Fruit fly (Drosophila melanogaster) whole organism, embryonic: ENCODE data around the gene CG14830.

ENCODE experiments used
- Atf3 ChIP-seq: fragments of 200-800 bp; sonication (Bioruptor generic); optimal IDR thresholded peaks from 3 replicates; lab custom pipeline; 2016; ENCODE audit warnings: missing biosample characterization, missing genetic modification characterization
- Atf6 ChIP-seq: fragments of 200-800 bp; sonication (Bioruptor generic); IDR thresholded peaks from 2 replicates; pipeline ENCODE4 v1.3.6; 2022; ENCODE audit warnings: missing biosample characterization, missing genetic modification characterization
- B-H2 ChIP-seq: fragments of 200-800 bp; sonication (Bioruptor generic); optimal IDR thresholded peaks from 2 replicates; lab custom pipeline; 2018; ENCODE audit warnings: missing biosample characterization, mild to moderate bottlenecking, missing genetic modification characterization
- Bteb2 ChIP-seq: fragments of 200-800 bp; sonication (Bioruptor generic); optimal IDR thresholded peaks from 2 replicates; lab custom pipeline; 2016; ENCODE audit warnings: missing biosample characterization, missing genetic modification characterization
- CG10366 ChIP-seq: fragments of 200-800 bp; sonication (Bioruptor generic); IDR thresholded peaks from 2 replicates; pipeline ENCODE4 v1.3.6; 2022; ENCODE audit warnings: missing biosample characterization, missing genetic modification characterization
- CG11504 ChIP-seq: fragments of 200-800 bp; sonication (Bioruptor generic); optimal IDR thresholded peaks from 3 replicates; lab custom pipeline; 2019; ENCODE audit warnings: missing biosample characterization, mild to moderate bottlenecking, missing genetic modification characterization, moderate library complexity
- CG15696 ChIP-seq: fragments of 200-800 bp; sonication (Bioruptor generic); optimal IDR thresholded peaks from 2 replicates; lab custom pipeline; 2019; ENCODE audit warnings: missing biosample characterization, mild to moderate bottlenecking, missing genetic modification characterization, moderate library complexity
- CG1603 ChIP-seq: fragments of 200-800 bp; sonication (Bioruptor generic); optimal IDR thresholded peaks from 2 replicates; lab custom pipeline; 2019; ENCODE audit warnings: missing biosample characterization, mild to moderate bottlenecking, missing genetic modification characterization, moderate library complexity
- CG17385 ChIP-seq: fragments of 200-800 bp; sonication (Bioruptor generic); optimal IDR thresholded peaks from 3 replicates; lab custom pipeline; 2018; ENCODE audit warnings: missing biosample characterization, mild to moderate bottlenecking, missing genetic modification characterization
- CG17612 ChIP-seq: fragments of 200-800 bp; sonication (Bioruptor generic); IDR thresholded peaks from 2 replicates; pipeline ENCODE4 v1.3.6; 2022; ENCODE audit warnings: missing biosample characterization, missing genetic modification characterization
- CG18619 ChIP-seq: fragments of 200-800 bp; sonication (Bioruptor generic); optimal IDR thresholded peaks from 3 replicates; lab custom pipeline; 2017; ENCODE audit warnings: missing biosample characterization, mild to moderate bottlenecking, missing genetic modification characterization
- CG2202 ChIP-seq: fragments of 200-800 bp; sonication (Bioruptor generic); optimal IDR thresholded peaks from 2 replicates; lab custom pipeline; 2018; ENCODE audit warnings: missing biosample characterization, mild to moderate bottlenecking, missing genetic modification characterization
- CG32772 ChIP-seq: fragments of 200-800 bp; sonication (Bioruptor generic); IDR thresholded peaks from 2 replicates; pipeline ENCODE4 v1.3.6; 2022; ENCODE audit warnings: missing biosample characterization, missing genetic modification characterization
- CG34422 ChIP-seq: fragments of 200-800 bp; sonication (Bioruptor generic); IDR thresholded peaks from 3 replicates; pipeline ENCODE4 v1.3.6; 2022; ENCODE audit warnings: missing biosample characterization, missing genetic modification characterization
- CG6813 ChIP-seq: fragments of 200-800 bp; sonication (Bioruptor generic); optimal IDR thresholded peaks from 2 replicates; lab custom pipeline; 2017; ENCODE audit warnings: missing biosample characterization, missing genetic modification characterization, mild to moderate bottlenecking, moderate library complexity, missing genetic modification reagents
- CG7839 ChIP-seq: fragments of 200-800 bp; sonication (Bioruptor generic); optimal IDR thresholded peaks from 3 replicates; lab custom pipeline; 2018; ENCODE audit warnings: missing biosample characterization, mild to moderate bottlenecking, missing genetic modification characterization, moderate library complexity
- CG9437 ChIP-seq: fragments of 200-800 bp; sonication (Bioruptor generic); optimal IDR thresholded peaks from 2 replicates; lab custom pipeline; 2018; ENCODE audit warnings: missing biosample characterization, mild to moderate bottlenecking, missing genetic modification characterization
- CG9609 ChIP-seq: fragments of 200-800 bp; sonication (Bioruptor generic); optimal IDR thresholded peaks from 3 replicates; lab custom pipeline; 2016; ENCODE audit warnings: missing biosample characterization, missing genetic modification characterization
- Chrac-16 ChIP-seq: fragments of 200-800 bp; sonication (Bioruptor generic); optimal IDR thresholded peaks from 3 replicates; lab custom pipeline; 2016; ENCODE audit warnings: missing biosample characterization, missing genetic modification characterization
- Deaf1 ChIP-seq: fragments of 200-800 bp; optimal IDR thresholded peaks from 3 replicates; lab custom pipeline; 2019; ENCODE audit warnings: missing biosample characterization, mild to moderate bottlenecking, missing genetic modification characterization, moderate library complexity
- Dll ChIP-seq: fragments of 200-800 bp; sonication (Bioruptor generic); IDR thresholded peaks from 4 replicates; pipeline ENCODE4 v1.3.6; 2022; ENCODE audit warnings: missing biosample characterization, missing genetic modification characterization; ENCODE audit not compliant: partially characterized antibody
- Dp ChIP-seq: fragments of 200-800 bp; sonication (Bioruptor generic); optimal IDR thresholded peaks from 2 replicates; lab custom pipeline; 2018; ENCODE audit warnings: missing biosample characterization, mild to moderate bottlenecking, missing genetic modification characterization, moderate library complexity
- Eip74EF ChIP-seq, 2 experiments: fragments of 200-800 bp in 1 of 2; fragments of >200 bp in 1 of 2; sonication (Bioruptor generic) in 1 of 2; optimal IDR thresholded peaks; 2 replicates each; lab custom pipeline; 2017 to 2019; ENCODE audit warnings: missing biosample characterization in 2 of 2, missing genetic modification characterization in 2 of 2, mild to moderate bottlenecking in 1 of 2, moderate library complexity in 1 of 2
- H2.0 ChIP-seq: fragments of 200-800 bp; sonication (Bioruptor generic); IDR thresholded peaks from 2 replicates; pipeline ENCODE4 v1.3.6; 2022; ENCODE audit warnings: missing biosample characterization, missing genetic modification characterization
- Hsf ChIP-seq: fragments of 200-800 bp; sonication (Bioruptor generic); optimal IDR thresholded peaks from 3 replicates; lab custom pipeline; 2016; ENCODE audit warnings: missing biosample characterization, missing genetic modification characterization
- Kr ChIP-seq: fragments of 200-800 bp; sonication (Bioruptor generic); optimal IDR thresholded peaks from 2 replicates; lab custom pipeline; 2017; ENCODE audit warnings: missing biosample characterization, mild to moderate bottlenecking, missing genetic modification characterization
- Neu2 ChIP-seq: fragments of 200-800 bp; sonication (Bioruptor generic); optimal IDR thresholded peaks from 3 replicates; lab custom pipeline; 2016; ENCODE audit warnings: missing biosample characterization, missing genetic modification characterization, borderline replicate concordance
- Nf-YC ChIP-seq: fragments of 200-800 bp; optimal IDR thresholded peaks from 3 replicates; lab custom pipeline; 2019; ENCODE audit warnings: missing biosample characterization, mild to moderate bottlenecking, missing genetic modification characterization, moderate library complexity
- Oaz ChIP-seq: fragments of 200-800 bp; sonication (Bioruptor generic); IDR thresholded peaks from 2 replicates; pipeline ENCODE4 v1.3.6; 2022; ENCODE audit warnings: missing biosample characterization, missing genetic modification characterization
- Optix ChIP-seq: fragments of 200-800 bp; sonication (Bioruptor generic); IDR thresholded peaks from 3 replicates; pipeline ENCODE4 v1.3.6; 2022; ENCODE audit warnings: missing biosample characterization, missing genetic modification characterization
- Pdp1 ChIP-seq, 2 experiments: fragments of 200-800 bp; sonication (Bioruptor generic); optimal IDR thresholded peaks; 3 replicates each; lab custom pipeline; 2016; ENCODE audit warnings: missing biosample characterization in 2 of 2, missing genetic modification characterization in 2 of 2, mild to moderate bottlenecking in 1 of 2, moderate library complexity in 1 of 2
- Spps ChIP-seq: fragments of 200-800 bp; sonication (Bioruptor generic); optimal IDR thresholded peaks from 2 replicates; lab custom pipeline; 2018; ENCODE audit warnings: missing biosample characterization, mild to moderate bottlenecking, missing genetic modification characterization
- Ssrp ChIP-seq: fragments of 200-800 bp; sonication (Bioruptor generic); optimal IDR thresholded peaks from 2 replicates; lab custom pipeline; 2018; ENCODE audit warnings: missing biosample characterization, mild to moderate bottlenecking, missing genetic modification characterization, moderate library complexity
- abd-A ChIP-seq: fragments of 200-800 bp; sonication (Bioruptor generic); optimal IDR thresholded peaks from 3 replicates; lab custom pipeline; 2019; ENCODE audit warnings: missing biosample characterization, mild to moderate bottlenecking, missing genetic modification characterization, moderate library complexity
- bsh ChIP-seq, 2 experiments: fragments of 200-800 bp; sonication (Bioruptor generic); optimal IDR thresholded peaks; 2 replicates each; lab custom pipeline; 2017 to 2018; ENCODE audit warnings: mild to moderate bottlenecking in 2 of 2, missing biosample characterization in 2 of 2, missing genetic modification characterization in 2 of 2, moderate library complexity in 1 of 2
- btn ChIP-seq: fragments of 200-800 bp; sonication (Bioruptor generic); optimal IDR thresholded peaks from 2 replicates; lab custom pipeline; 2016; ENCODE audit warnings: missing biosample characterization, missing genetic modification characterization
- chif ChIP-seq, 2 experiments: fragments of 200-800 bp; sonication (Bioruptor generic); optimal IDR thresholded peaks; 3 replicates each; lab custom pipeline; 2016; ENCODE audit warnings: missing biosample characterization in 2 of 2, missing genetic modification characterization in 2 of 2
- dimm ChIP-seq: fragments of 200-800 bp; sonication (Bioruptor generic); IDR thresholded peaks from 2 replicates; pipeline ENCODE4 v1.3.6; 2022; ENCODE audit warnings: missing biosample characterization, missing genetic modification characterization
- dmrt11E ChIP-seq: fragments of 200-800 bp; sonication (Bioruptor generic); optimal IDR thresholded peaks from 3 replicates; lab custom pipeline; 2018; ENCODE audit warnings: missing biosample characterization, mild to moderate bottlenecking, missing genetic modification characterization, moderate library complexity
- exex ChIP-seq: fragments of 200-800 bp; sonication (Bioruptor generic); optimal IDR thresholded peaks from 4 replicates; lab custom pipeline; 2018; ENCODE audit warnings: missing biosample characterization, mild to moderate bottlenecking, missing genetic modification characterization, moderate library complexity
- jigr1 ChIP-seq: fragments of 200-800 bp; sonication (Bioruptor generic); IDR thresholded peaks from 3 replicates; pipeline ENCODE4 v1.3.6; 2022; ENCODE audit warnings: missing biosample characterization, missing genetic modification characterization
- jing ChIP-seq: fragments of 200-800 bp; sonication (Bioruptor generic); optimal IDR thresholded peaks from 2 replicates; lab custom pipeline; 2018; ENCODE audit warnings: missing biosample characterization, mild to moderate bottlenecking, missing genetic modification characterization
- lilli ChIP-seq: fragments of 200-800 bp; sonication (Bioruptor generic); optimal IDR thresholded peaks from 3 replicates; lab custom pipeline; 2016; ENCODE audit warnings: missing biosample characterization, missing genetic modification characterization
- mld ChIP-seq: fragments of 200-800 bp; sonication (Bioruptor generic); IDR thresholded peaks from 3 replicates; pipeline ENCODE4 v1.3.6; 2022; ENCODE audit warnings: missing biosample characterization, missing genetic modification characterization; ENCODE audit not compliant: partially characterized antibody
- pho ChIP-seq: fragments of 200-800 bp; sonication (Bioruptor generic); optimal IDR thresholded peaks from 2 replicates; lab custom pipeline; 2016; ENCODE audit warnings: missing biosample characterization, missing genetic modification characterization
- phol ChIP-seq: fragments of 200-800 bp; sonication (Bioruptor generic); optimal IDR thresholded peaks from 3 replicates; lab custom pipeline; 2018; ENCODE audit warnings: missing biosample characterization, mild to moderate bottlenecking, missing genetic modification characterization, moderate library complexity
- repo ChIP-seq: fragments of 200-800 bp; sonication (Bioruptor generic); optimal IDR thresholded peaks from 2 replicates; lab custom pipeline; 2016; ENCODE audit warnings: missing biosample characterization, missing genetic modification characterization
- sna ChIP-seq: fragments of 200-800 bp; sonication (Bioruptor generic); IDR thresholded peaks from 2 replicates; pipeline ENCODE4 v1.3.6; 2022; ENCODE audit warnings: missing biosample characterization, missing genetic modification characterization; ENCODE audit not compliant: partially characterized antibody
- wor ChIP-seq: fragments of 200-800 bp; sonication (Bioruptor generic); IDR thresholded peaks from 2 replicates; pipeline ENCODE4 v1.3.6; 2022; ENCODE audit warnings: missing biosample characterization, missing genetic modification characterization

The CG14830 gene

dm6 chr3L:7243775-7244438 is 19.8 kb downstream of the CG14830 start, which contains the start of the genes mRpL50 and mei-P22 (continued):
- peak; percentile 5 for TF ChIP-seq CG9609 (GFP tag; lab: Kevin White, UChicago)
- no peak for TF ChIP-seq dimm (GFP tag; lab: Robert Waterston, UW)
- TF ChIP-seq B-H2: peak; percentile 4
- peak; percentile 9 for TF ChIP-seq lilli (GFP tag; lab: Kevin White, UChicago)
- TF ChIP-seq dmrt11E (tag; lab: Kevin White, UChicago): no peak
- TF ChIP-seq CG15696 (tag; lab: Kevin White, UChicago): no peak
- peak; percentile 36 for TF ChIP-seq Nf-YC
- peak; percentile 28 for TF ChIP-seq CG7839 (tag; lab: Kevin White, UChicago)
- TF ChIP-seq CG17612: no peak
- TF ChIP-seq Atf3 (GFP tag; lab: Kevin White, UChicago): no peak
- peak; percentile 23 for TF ChIP-seq CG11504 (tag; lab: Kevin White, UChicago)
- TF ChIP-seq Eip74EF (GFP tag; optimal IDR thresholded peaks at IDR 0.05; lab: Kevin White, UChicago): no peak
- no peak for TF ChIP-seq jigr1
- TF ChIP-seq CG1603 (tag; lab: Kevin White, UChicago): peak; percentile 64
- no peak for TF ChIP-seq abd-A
- TF ChIP-seq Spps (tag; lab: Kevin White, UChicago): no peak
- no peak for TF ChIP-seq CG10366 (GFP tag; lab: Robert Waterston, UW)
- peak in 1 of 2 experiments; percentile 23 for TF ChIP-seq chif (GFP tag; optimal IDR thresholded peaks at IDR 0.05; lab: Kevin White, UChicago)
- TF ChIP-seq Dp: peak; percentile 46
- peak; percentile 45 for TF ChIP-seq phol (tag; lab: Kevin White, UChicago)
- no peak for TF ChIP-seq btn (GFP tag; lab: Kevin White, UChicago)
- no peak for TF ChIP-seq CG6813 (GFP tag; lab: Kevin White, UChicago)
- no peak for TF ChIP-seq Neu2 (GFP tag; lab: Kevin White, UChicago)
- TF ChIP-seq repo (GFP tag; lab: Kevin White, UChicago): no peak
- TF ChIP-seq Oaz (GFP tag; lab: Robert Waterston, UW): no peak
- TF ChIP-seq wor (GFP tag; lab: Robert Waterston, UW): no peak
- peak in 1 of 2 experiments; percentile 89 for TF ChIP-seq Pdp1 (GFP tag; optimal IDR thresholded peaks at IDR 0.05; lab: Kevin White, UChicago)
- TF ChIP-seq Dll (GFP tag; lab: Robert Waterston, UW): no peak
- peak; percentile 77 for TF ChIP-seq CG9437
- TF ChIP-seq CG17385: no peak
- TF ChIP-seq Chrac-16 (GFP tag; lab: Kevin White, UChicago): peak; percentile 24
- TF ChIP-seq Atf6: no peak
- TF ChIP-seq pho (GFP tag; lab: Kevin White, UChicago): no peak
- TF ChIP-seq Ssrp (tag; lab: Kevin White, UChicago): no peak
- no peak for TF ChIP-seq Kr (GFP tag; lab: Kevin White, UChicago)
- TF ChIP-seq jing (GFP tag; lab: Kevin White, UChicago): no peak
- no peak for TF ChIP-seq Optix (GFP tag; lab: Robert Waterston, UW)
- no peak for TF ChIP-seq CG2202 (tag; lab: Kevin White, UChicago)
- TF ChIP-seq bsh (GFP tag; optimal IDR thresholded peaks at IDR 0.05; lab: Kevin White, UChicago): peak in 1 of 2 experiments; percentile 30
- TF ChIP-seq Bteb2 (GFP tag; lab: Kevin White, UChicago): peak; percentile 41
- no peak for TF ChIP-seq exex (tag; lab: Kevin White, UChicago)
- TF ChIP-seq H2.0: 0 out of 2 replicates have a peak, but pooled peaks have one; percentile 13
- TF ChIP-seq Hsf: peak; percentile 5
- TF ChIP-seq CG18619 (GFP tag; lab: Kevin White, UChicago): no peak
- TF ChIP-seq sna (GFP tag; lab: Robert Waterston, UW): no peak
- no peak for TF ChIP-seq mld (GFP tag; lab: Robert Waterston, UW)
- TF ChIP-seq Deaf1 (tag; lab: Kevin White, UChicago): no peak
- TF ChIP-seq CG34422: no peak
- TF ChIP-seq CG32772 (GFP tag; lab: Robert Waterston, UW): no peak
